Fruit fly (Drosophila melanogaster) whole organism, wandering third instar larva: Measurements from ENCODE around the gene CG17721.

ENCODE experiments used
- Abd-B ChIP-seq: fragments of >200 bp; optimal IDR thresholded peaks from 2 replicates; lab custom pipeline; 2017; ENCODE audit warnings: missing biosample characterization, missing genetic modification characterization
- CG32264 ChIP-seq: fragments of 200-800 bp; sonication (Bioruptor generic); optimal IDR thresholded peaks from 2 replicates; lab custom pipeline; 2016; ENCODE audit warnings: missing biosample characterization, missing genetic modification characterization
- CG9705 ChIP-seq: fragments of 200-800 bp; sonication (Bioruptor generic); optimal IDR thresholded peaks from 2 replicates; lab custom pipeline; 2018; ENCODE audit warnings: missing biosample characterization, mild to moderate bottlenecking, missing genetic modification characterization
- CrebA ChIP-seq: fragments of 200-800 bp; sonication (Bioruptor generic); optimal IDR thresholded peaks from 2 replicates; lab custom pipeline; 2016; ENCODE audit warnings: missing biosample characterization, mild to moderate bottlenecking, missing genetic modification characterization, borderline replicate concordance
- Dfd ChIP-seq: fragments of >200 bp; optimal IDR thresholded peaks from 2 replicates; lab custom pipeline; 2017; ENCODE audit warnings: missing biosample characterization, missing genetic modification characterization
- Dif ChIP-seq: fragments of 200-275, 200-300 bp; sonication (Bioruptor generic); optimal IDR thresholded peaks from 2 replicates; lab custom pipeline; 2018; ENCODE audit warnings: missing biosample characterization, missing genetic modification characterization; ENCODE audit not compliant: partially characterized antibody
- GATAd ChIP-seq: sonication (Bioruptor generic); optimal IDR thresholded peaks from 2 replicates; lab custom pipeline; 2016; ENCODE audit warnings: missing biosample characterization, missing genetic modification characterization
- HLH106 ChIP-seq: fragments of 200-800 bp; optimal IDR thresholded peaks from 3 replicates; lab custom pipeline; 2019; ENCODE audit warnings: missing biosample characterization, mild to moderate bottlenecking, missing genetic modification characterization, moderate library complexity
- Hnf4 ChIP-seq: fragments of 200-800 bp; sonication (Bioruptor generic); optimal IDR thresholded peaks from 2 replicates; lab custom pipeline; 2016; ENCODE audit warnings: missing biosample characterization, mild to moderate bottlenecking, missing genetic modification characterization
- Hr78 ChIP-seq: fragments of >200 bp; optimal IDR thresholded peaks from 2 replicates; lab custom pipeline; 2017; ENCODE audit warnings: missing biosample characterization, missing genetic modification characterization
- Hr83 ChIP-seq: fragments of 200-300 bp; sonication (Bioruptor generic); optimal IDR thresholded peaks from 2 replicates; lab custom pipeline; 2016; ENCODE audit warnings: missing biosample characterization, mild to moderate bottlenecking, missing genetic modification characterization, moderate library complexity; ENCODE audit not compliant: poor library complexity, severe bottlenecking
- Jra ChIP-seq: sonication (Bioruptor generic); optimal IDR thresholded peaks from 2 replicates; lab custom pipeline; 2016; ENCODE audit warnings: missing biosample characterization, missing genetic modification characterization
- Mio ChIP-seq: sonication (Bioruptor generic); optimal IDR thresholded peaks from 2 replicates; lab custom pipeline; 2016; ENCODE audit warnings: missing biosample characterization, missing genetic modification characterization
- Myc ChIP-seq: fragments of >200 bp; optimal IDR thresholded peaks from 2 replicates; lab custom pipeline; 2017
- N ChIP-seq: fragments of >200 bp; optimal IDR thresholded peaks from 2 replicates; lab custom pipeline; 2018; ENCODE audit warnings: missing biosample characterization, missing external identifiers, missing genetic modification characterization
- OdsH ChIP-seq: fragments of 200-800 bp; sonication (Bioruptor generic); optimal IDR thresholded peaks from 2 replicates; lab custom pipeline; 2016; ENCODE audit warnings: missing biosample characterization, mild to moderate bottlenecking, missing genetic modification characterization
- Rel ChIP-seq, 2 experiments: fragments of 200-800 bp; sonication (Bioruptor generic) in 1 of 2; optimal IDR thresholded peaks; 2 replicates in 1 of 2; 3 replicates in 1 of 2; lab custom pipeline; 2016 to 2019; ENCODE audit warnings: mild to moderate bottlenecking in 2 of 2, missing biosample characterization in 2 of 2, missing genetic modification characterization in 2 of 2, moderate library complexity in 1 of 2
- Sp1 ChIP-seq: fragments of 200-800 bp; sonication (Bioruptor generic); optimal IDR thresholded peaks from 3 replicates; lab custom pipeline; 2019; ENCODE audit warnings: missing biosample characterization, mild to moderate bottlenecking, missing genetic modification characterization, moderate library complexity
- Vsx2 ChIP-seq: fragments of 200-300, 225-300 bp; sonication (Bioruptor generic); optimal IDR thresholded peaks from 2 replicates; lab custom pipeline; 2018; ENCODE audit warnings: missing biosample characterization, missing genetic modification characterization; ENCODE audit not compliant: partially characterized antibody
- br ChIP-seq: fragments of 200-800 bp; sonication (Bioruptor generic); optimal IDR thresholded peaks from 2 replicates; lab custom pipeline; 2016; ENCODE audit warnings: missing biosample characterization, missing genetic modification characterization
- brk ChIP-seq: fragments of 200-800 bp; sonication (Bioruptor generic); optimal IDR thresholded peaks from 2 replicates; lab custom pipeline; 2016; ENCODE audit warnings: missing biosample characterization, mild to moderate bottlenecking, missing genetic modification characterization
- dl ChIP-seq, 2 experiments: fragments of 175-275, 200-275 bp in 1 of 2; fragments of 200-275 bp in 1 of 2; sonication (Bioruptor generic); optimal IDR thresholded peaks; lab custom pipeline; 2018; ENCODE audit warnings: mild to moderate bottlenecking in 2 of 2, missing biosample characterization in 2 of 2, missing genetic modification characterization in 2 of 2, moderate library complexity in 2 of 2; ENCODE audit not compliant: partially characterized antibody in 2 of 2, insufficient read depth in 1 of 2
- dmrt93B ChIP-seq: fragments of 200-800 bp; sonication (Bioruptor generic); optimal IDR thresholded peaks from 2 replicates; lab custom pipeline; 2018; ENCODE audit warnings: missing biosample characterization, mild to moderate bottlenecking, missing genetic modification characterization
- dsf ChIP-seq: sonication (Bioruptor generic); optimal IDR thresholded peaks from 2 replicates; lab custom pipeline; 2016; ENCODE audit warnings: missing biosample characterization, missing genetic modification characterization, borderline replicate concordance
- ey ChIP-seq: fragments of 200-800 bp; sonication (Bioruptor generic); optimal IDR thresholded peaks from 2 replicates; lab custom pipeline; 2016; ENCODE audit warnings: missing biosample characterization, missing genetic modification characterization
- foxo ChIP-seq, 2 experiments: fragments of 200-800 bp; sonication (Bioruptor generic); optimal IDR thresholded peaks; 2 replicates in 1 of 2; 3 replicates in 1 of 2; lab custom pipeline; 2016 to 2017; ENCODE audit warnings: missing biosample characterization in 2 of 2, missing genetic modification characterization in 2 of 2
- fru ChIP-seq: fragments of 200-800 bp; sonication (Bioruptor generic); optimal IDR thresholded peaks from 3 replicates; lab custom pipeline; 2016; ENCODE audit warnings: missing biosample characterization, mild to moderate bottlenecking, missing genetic modification characterization
- h ChIP-seq: fragments of 200-800 bp; sonication (Bioruptor generic); optimal IDR thresholded peaks from 3 replicates; lab custom pipeline; 2016; ENCODE audit warnings: missing biosample characterization, mild to moderate bottlenecking, missing genetic modification characterization
- jim ChIP-seq: fragments of 175-275, 200-325 bp; sonication (Bioruptor generic); optimal IDR thresholded peaks from 2 replicates; lab custom pipeline; 2016; ENCODE audit warnings: missing biosample characterization, mild to moderate bottlenecking, missing genetic modification characterization
- lola ChIP-seq: fragments of >200 bp; optimal IDR thresholded peaks from 2 replicates; lab custom pipeline; 2017; ENCODE audit warnings: missing biosample characterization, missing genetic modification characterization
- pan ChIP-seq: fragments of >200 bp; optimal IDR thresholded peaks from 2 replicates; lab custom pipeline; 2017
- psq ChIP-seq: fragments of 200-800 bp; sonication (Bioruptor generic); optimal IDR thresholded peaks from 3 replicates; lab custom pipeline; 2017; ENCODE audit warnings: missing biosample characterization, mild to moderate bottlenecking, missing genetic modification characterization, moderate library complexity
- rgr ChIP-seq: fragments of 200-800 bp; sonication (Bioruptor generic); optimal IDR thresholded peaks from 3 replicates; lab custom pipeline; 2016; ENCODE audit warnings: missing biosample characterization, mild to moderate bottlenecking, missing genetic modification characterization
- sage ChIP-seq: fragments of 200-800 bp; sonication (Bioruptor generic); optimal IDR thresholded peaks from 2 replicates; lab custom pipeline; 2016; ENCODE audit warnings: missing biosample characterization, mild to moderate bottlenecking, missing genetic modification characterization
- sv ChIP-seq: fragments of 200-800 bp; sonication (Bioruptor generic); optimal IDR thresholded peaks from 3 replicates; lab custom pipeline; 2016; ENCODE audit warnings: missing biosample characterization, missing genetic modification characterization
- tai ChIP-seq: sonication (Bioruptor generic); optimal IDR thresholded peaks from 2 replicates; lab custom pipeline; 2016; ENCODE audit warnings: missing biosample characterization, missing genetic modification characterization
- usp ChIP-seq: fragments of >200 bp; optimal IDR thresholded peaks from 2 replicates; lab custom pipeline; 2017; ENCODE audit warnings: missing biosample characterization, missing genetic modification characterization
- woc ChIP-seq: sonication (Bioruptor generic); optimal IDR thresholded peaks from 2 replicates; lab custom pipeline; 2016; ENCODE audit warnings: missing biosample characterization, mild to moderate bottlenecking, missing genetic modification characterization

Gene CG17721

DNA sequence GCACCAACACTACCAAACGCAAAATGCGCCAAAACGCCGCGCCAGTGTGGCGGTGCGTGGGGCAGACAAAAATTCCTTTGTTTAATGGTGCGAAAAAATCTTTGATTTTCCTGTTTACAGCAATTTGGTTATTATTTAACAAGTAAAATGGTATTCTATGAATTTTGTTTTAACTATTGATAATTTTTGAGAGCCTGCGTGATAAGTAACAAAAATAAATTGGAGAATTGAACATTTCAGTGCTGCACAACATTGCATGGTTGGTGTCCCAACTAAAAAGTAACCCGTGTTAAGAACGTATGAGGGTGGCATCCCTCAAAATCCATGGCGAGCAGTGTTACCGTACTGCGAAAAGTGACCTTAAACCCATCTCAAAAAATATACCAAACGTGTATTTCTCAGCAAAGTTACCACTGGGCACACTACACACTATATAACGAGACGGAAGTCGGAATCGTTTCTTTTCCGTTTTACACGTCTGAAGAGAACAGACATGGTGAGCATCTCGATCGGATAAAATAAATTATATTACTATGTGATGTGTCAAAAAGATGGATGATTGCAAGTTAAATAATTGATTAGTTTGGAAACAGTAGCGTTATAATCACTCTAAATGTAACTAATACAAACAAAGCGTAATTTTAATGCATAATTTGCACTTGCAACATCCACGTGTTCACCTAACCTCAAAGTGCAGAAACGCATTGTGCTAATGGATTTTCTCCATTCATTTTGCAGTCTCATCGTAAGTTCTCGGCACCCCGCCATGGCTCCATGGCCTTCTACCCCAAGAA is 13.3 kb upstream of the CG17721 start, which contains the start of the genes CG6693 and RpL3:
CG6693 (minus strand) TSS at position 203 of the 794 bp plus-strand sequence.
RpL3 (plus strand) TSS at position 458 of the 794 bp plus-strand sequence.
- peak; percentile 75 for TF ChIP-seq fru (GFP tag; lab: Kevin White, UChicago)
- TF ChIP-seq Dif, result peak; percentile 60
- peak; percentile 12 for TF ChIP-seq ey (GFP tag; lab: Kevin White, UChicago)
- peak; percentile 63 for TF ChIP-seq sv
- TF ChIP-seq Abd-B (GFP tag; lab: Kevin White, UChicago), result no peak
- TF ChIP-seq br (GFP tag; lab: Kevin White, UChicago), result peak; percentile 66
- no peak for TF ChIP-seq usp (GFP tag; lab: Kevin White, UChicago)
- peak; percentile 87 for TF ChIP-seq rgr (GFP tag; lab: Kevin White, UChicago)
- peak; percentile 46 for TF ChIP-seq psq (GFP tag; lab: Kevin White, UChicago)
- TF ChIP-seq Rel (GFP tag; optimal IDR thresholded peaks at IDR 0.05; lab: Kevin White, UChicago), result no peak
- TF ChIP-seq Rel (tag; optimal IDR thresholded peaks at IDR 0.05; lab: Kevin White, UChicago), result peak; percentile 74
- peak; percentile 45 for TF ChIP-seq dsf (GFP tag; lab: Kevin White, UChicago)
- peak; percentile 35 for TF ChIP-seq dmrt93B (GFP tag; lab: Kevin White, UChicago)
- TF ChIP-seq Jra (GFP tag; lab: Kevin White, UChicago), result peak; percentile 71
- no peak for TF ChIP-seq CrebA
- peak; percentile 84 for TF ChIP-seq h (GFP tag; lab: Kevin White, UChicago)
- TF ChIP-seq Myc (lab: Kevin White, UChicago), result peak; percentile 43
- peak; percentile 37 for TF ChIP-seq woc (GFP tag; lab: Kevin White, UChicago)
- no peak for TF ChIP-seq Dfd
- no peak for TF ChIP-seq tai (GFP tag; lab: Kevin White, UChicago)
- peak; percentile 87 for TF ChIP-seq Hnf4 (GFP tag; lab: Kevin White, UChicago)
- peak; percentile 54 for TF ChIP-seq CG9705
- TF ChIP-seq lola (GFP tag; lab: Kevin White, UChicago), result no peak
- peak; percentile 67 for TF ChIP-seq HLH106 (tag; lab: Kevin White, UChicago)
- TF ChIP-seq dl (GFP tag; optimal IDR thresholded peaks at IDR 0.05; lab: Kevin White, UChicago; ENCODE audit: insufficient read depth in 1 of 2, partially characterized antibody in 2 of 2), result no peak
- peak in 1 of 2 experiments; percentile 61 for TF ChIP-seq foxo (GFP tag; optimal IDR thresholded peaks at IDR 0.05; lab: Kevin White, UChicago)
- peak; percentile 88 for TF ChIP-seq Sp1 (GFP tag; lab: Kevin White, UChicago)
- TF ChIP-seq GATAd, result no peak
- TF ChIP-seq OdsH (GFP tag; lab: Kevin White, UChicago), result peak; percentile 69
- TF ChIP-seq N (GFP tag; lab: Kevin White, UChicago), result no peak
- no peak for TF ChIP-seq Mio (GFP tag; lab: Kevin White, UChicago)
- peak; percentile 90 for TF ChIP-seq Hr83 (GFP tag; lab: Kevin White, UChicago)
- peak; percentile 16 for TF ChIP-seq CG32264 (GFP tag; lab: Kevin White, UChicago)
- no peak for TF ChIP-seq sage (GFP tag; lab: Kevin White, UChicago)
- TF ChIP-seq Hr78 (GFP tag; lab: Kevin White, UChicago), result no peak
- no peak for TF ChIP-seq jim (GFP tag; lab: Kevin White, UChicago)
- no peak for TF ChIP-seq brk (GFP tag; lab: Kevin White, UChicago)
- TF ChIP-seq Vsx2 (GFP tag; lab: Kevin White, UChicago), result no peak

DNA sequence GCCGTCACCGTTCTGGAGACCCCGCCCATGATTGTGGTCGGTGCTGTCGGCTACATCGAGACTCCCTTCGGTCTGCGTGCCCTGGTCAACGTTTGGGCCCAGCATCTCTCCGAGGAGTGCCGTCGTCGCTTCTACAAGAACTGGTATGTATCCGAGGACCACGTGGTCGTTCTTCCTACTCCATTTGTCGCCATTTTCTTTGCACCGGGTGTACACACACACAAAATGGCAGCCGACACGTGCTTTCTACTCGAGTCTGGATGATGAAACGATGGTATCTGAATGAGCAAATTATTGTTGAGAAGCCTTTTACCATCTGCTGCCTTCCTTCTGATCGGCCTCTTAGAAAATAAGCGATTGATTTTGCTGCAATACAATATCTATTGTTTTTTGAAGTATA is 12.4 kb upstream of the CG17721 start:
- TF ChIP-seq lola (GFP tag; lab: Kevin White, UChicago) (no peak), Hnf4 (GFP tag; lab: Kevin White, UChicago) (no peak), pan (lab: Kevin White, UChicago) (no peak), HLH106 (tag; lab: Kevin White, UChicago) (no peak), rgr (GFP tag; lab: Kevin White, UChicago) (no peak), GATAd (no peak), Abd-B (GFP tag; lab: Kevin White, UChicago) (no peak), sv (no peak), Dif (no peak), N (GFP tag; lab: Kevin White, UChicago) (no peak), Jra (GFP tag; lab: Kevin White, UChicago) (no peak), h (GFP tag; lab: Kevin White, UChicago) (no peak)
